Worm (Caenorhabditis elegans): Measurements from ENCODE around the gene W06G6.17.

Gene W06G6.17

DNA sequence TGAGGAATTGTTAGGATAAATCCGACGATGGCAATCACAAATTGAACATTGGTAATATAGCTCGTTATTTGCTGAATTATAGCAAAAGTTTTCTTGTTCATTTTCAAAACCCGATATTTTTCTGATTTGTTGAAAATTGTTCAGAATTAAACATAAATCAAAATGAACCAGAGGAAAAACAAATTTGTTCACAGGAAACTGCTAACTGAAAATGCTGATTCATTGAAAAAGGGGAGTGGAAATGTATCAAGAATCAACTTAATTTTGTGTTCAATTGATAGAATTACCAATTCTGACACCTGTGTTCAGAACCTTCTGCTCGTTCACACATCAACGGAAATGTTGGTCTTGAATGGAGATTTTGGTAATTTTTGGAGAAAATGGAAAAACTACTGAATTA is 1.5 kb downstream of the W06G6.17 start, which contains the start of gene srw-77:
Gene srw-77 (minus strand): TSS at position 101 of the 400 bp plus-strand sequence.
- TF ChIP-seq tbx-2 (tag; optimal IDR thresholded peaks at IDR 0.05): no peak
- no peak for TF ChIP-seq nhr-11 (tag; optimal IDR thresholded peaks at IDR 0.05)
- no peak for TF ChIP-seq ttx-3 (tag; optimal IDR thresholded peaks at IDR 0.05)
- no peak for TF ChIP-seq madf-2 (tag; optimal IDR thresholded peaks at IDR 0.05)
- TF ChIP-seq ceh-45 (GFP tag; IDR thresholded peaks at IDR 0.05): no peak
- no peak for TF ChIP-seq che-1 (tag; optimal IDR thresholded peaks at IDR 0.05)
- no peak for TF ChIP-seq syd-9 (tag; optimal IDR thresholded peaks at IDR 0.05)
- no peak for TF ChIP-seq F13H6.1 (tag; optimal IDR thresholded peaks at IDR 0.05)
- TF ChIP-seq pat-9 (tag; optimal IDR thresholded peaks at IDR 0.05): no peak
- TF ChIP-seq sox-4 (tag; optimal IDR thresholded peaks at IDR 0.05): no peak
- TF ChIP-seq sdc-2 (tag; optimal IDR thresholded peaks at IDR 0.05): no peak

DNA sequence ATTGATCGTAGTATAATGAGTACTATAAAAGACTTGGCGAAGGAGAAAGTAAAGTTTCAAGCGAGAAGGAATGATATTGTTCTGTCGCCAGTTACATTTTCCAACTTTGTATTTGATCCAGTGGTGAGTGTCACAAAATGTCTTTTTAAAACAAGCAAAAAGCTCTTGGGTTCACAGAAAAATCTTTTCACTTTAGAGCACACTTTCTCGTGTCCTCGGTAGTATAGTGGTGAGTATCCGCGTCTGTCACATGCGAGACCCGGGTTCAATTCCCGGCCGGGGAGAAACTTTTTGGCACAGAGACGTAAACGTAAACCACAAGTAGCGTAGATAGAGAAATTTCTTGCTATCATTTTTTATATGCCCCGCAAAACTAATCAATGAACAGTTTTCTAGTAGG is 4.7 kb downstream of the W06G6.17 start:
- TF ChIP-seq ama-1 (optimal IDR thresholded peaks at IDR 0.05): no peak
- TF ChIP-seq ztf-16 (tag; optimal IDR thresholded peaks at IDR 0.05): no peak
- TF ChIP-seq sox-4 (tag; optimal IDR thresholded peaks at IDR 0.05): no peak
- TF ChIP-seq eyg-1 (tag; optimal IDR thresholded peaks at IDR 0.05): no peak
- no peak for TF ChIP-seq ceh-6 (GFP tag; optimal IDR thresholded peaks at IDR 0.05)
- no peak for TF ChIP-seq ceh-24 (tag; optimal IDR thresholded peaks at IDR 0.05)
- no peak for TF ChIP-seq nfya-1 (tag; optimal IDR thresholded peaks at IDR 0.05)
- TF ChIP-seq gmeb-2 (tag; optimal IDR thresholded peaks at IDR 0.05): no peak
- TF ChIP-seq fkh-6 (tag; optimal IDR thresholded peaks at IDR 0.05): no peak

DNA sequence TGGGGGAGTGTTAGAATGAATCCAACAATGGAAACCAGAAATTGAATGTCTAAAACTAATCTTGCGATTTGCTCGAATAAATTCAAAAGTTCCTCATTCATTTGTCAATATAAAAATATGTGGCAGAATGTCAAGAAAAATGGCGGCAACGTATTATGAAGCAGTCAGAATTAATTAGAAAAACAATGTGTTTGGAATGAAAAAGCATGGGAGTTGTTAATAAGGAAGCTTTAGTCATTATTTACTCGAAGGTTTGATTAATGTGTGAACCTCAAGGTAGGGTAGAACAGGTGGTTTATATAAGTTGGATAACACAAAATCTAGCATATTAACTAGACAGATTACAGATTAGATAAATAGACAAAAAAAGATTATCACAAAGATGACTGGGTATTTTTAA is 6.8 kb downstream of the W06G6.17 start, which contains the start of gene srw-76:
Gene srw-76 (minus strand): TSS at position 101 of the 400 bp plus-strand sequence.
- no peak for TF ChIP-seq mec-3 (tag; optimal IDR thresholded peaks at IDR 0.05; ENCODE audit: borderline replicate concordance)
- no peak for TF ChIP-seq hlh-6 (tag; optimal IDR thresholded peaks at IDR 0.05)
- no peak for TF ChIP-seq tbx-2 (tag; optimal IDR thresholded peaks at IDR 0.05)
- TF ChIP-seq ceh-14 (tag; optimal IDR thresholded peaks at IDR 0.05): no peak
- TF ChIP-seq nhr-11 (tag; optimal IDR thresholded peaks at IDR 0.05): no peak

ce11 chrV:16635911-16636310 is 9.1 kb downstream of the W06G6.17 start, which contains the start of gene mltn-11:
mltn-11 (plus strand) TSS chrV:16636186.
- TF ChIP-seq ceh-34 (tag; optimal IDR thresholded peaks at IDR 0.05) (no peak), eyg-1 (tag; optimal IDR thresholded peaks at IDR 0.05) (no peak), ceh-31 (tag; optimal IDR thresholded peaks at IDR 0.05) (no peak), pqm-1 (tag; optimal IDR thresholded peaks at IDR 0.05) (no peak), ceh-24 (tag; optimal IDR thresholded peaks at IDR 0.05) (no peak), elt-2 (tag; optimal IDR thresholded peaks at IDR 0.05) (peak; percentile 76)

DNA sequence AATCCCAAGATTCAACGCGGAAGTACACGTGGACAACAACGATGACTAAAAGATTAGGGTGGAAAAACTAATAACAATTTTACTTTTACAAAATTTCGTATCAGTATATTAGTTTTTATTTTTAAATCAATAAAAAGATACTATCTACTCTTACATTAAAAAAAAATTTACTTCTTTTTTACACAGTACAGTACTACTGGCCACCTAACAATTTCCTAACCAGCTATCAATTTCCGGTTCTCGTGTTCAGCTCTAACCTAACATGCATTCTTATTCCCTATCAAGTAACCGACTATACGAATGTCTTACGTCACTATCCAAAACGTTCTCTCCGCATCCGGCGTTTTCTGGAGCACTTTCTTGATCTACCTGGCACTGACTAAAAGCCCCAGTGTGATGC is 15.5 kb downstream of the W06G6.17 start, which contains the start of gene srd-21:
Gene srd-21 (plus strand): TSS at position 301 of the 400 bp plus-strand sequence.
- no peak for TF ChIP-seq ceh-19 (GFP tag; optimal IDR thresholded peaks at IDR 0.05)
- no peak for TF ChIP-seq hlh-8 (tag; optimal IDR thresholded peaks at IDR 0.05)

- TF ChIP-seq unc-3 (GFP tag; conservative IDR thresholded peaks at IDR 0.05): no peak
- TF ChIP-seq unc-3 (tag; optimal IDR thresholded peaks at IDR 0.05): no peak
- TF ChIP-seq sdc-2 (tag; optimal IDR thresholded peaks at IDR 0.05): peak; percentile 62
Observed at ce11 chrV:16628991-16629390, 16.1 kb downstream of the W06G6.17 start, which contains the start of gene W06G6.2. W06G6.2 (plus strand) TSS chrV:16629291.

DNA sequence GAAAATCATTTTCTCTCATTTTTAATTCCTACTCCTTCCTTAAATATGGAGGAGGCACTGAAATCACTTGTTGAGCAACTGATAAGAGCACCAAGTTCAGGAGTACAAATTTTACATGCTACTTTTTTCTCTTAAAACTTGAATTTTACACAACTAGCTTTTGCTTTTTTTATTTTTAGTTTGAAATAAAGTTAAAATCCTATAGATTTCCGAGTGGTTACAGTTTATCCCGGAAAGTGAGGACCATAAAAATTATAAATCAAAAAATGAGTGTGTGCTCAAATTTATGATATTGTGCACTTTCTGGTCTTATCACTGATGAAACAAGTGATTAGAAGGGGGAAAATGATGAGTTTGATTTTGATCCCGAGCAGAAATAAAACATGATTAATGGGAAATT is 17.1 kb downstream of the W06G6.17 start, which contains the start of gene oac-53:
Gene oac-53 (minus strand): TSS at position 9 of the 400 bp plus-strand sequence.
- TF ChIP-seq unc-42 (tag; optimal IDR thresholded peaks at IDR 0.05) (no peak), T23F11.4 (GFP tag; optimal IDR thresholded peaks at IDR 0.05) (no peak), elt-2 (tag; optimal IDR thresholded peaks at IDR 0.05) (peak; percentile 32)

All from whole organism, late embryonic.